Worm (Caenorhabditis elegans) whole organism, midembryonic: ENCODE data around the gene rpn-12.

Experiments used
- T22C8.4 ChIP-seq: fragments of 200-800 bp; sonication (Bioruptor generic); IDR thresholded peaks from 2 replicates; pipeline ENCODE4 v1.3.6; 2022; ENCODE audit warnings: missing genetic modification characterization, missing compliant biosample characterization
- cog-1 ChIP-seq: sonication (generic microtip); optimal IDR thresholded peaks from 2 replicates; lab custom pipeline; 2016; ENCODE audit warnings: missing genetic modification characterization, missing compliant biosample characterization
- flt-1 ChIP-seq: fragments of 200-800 bp; sonication (Bioruptor generic); IDR thresholded peaks from 2 replicates; pipeline ENCODE4 v1.3.6; 2022; ENCODE audit warnings: missing genetic modification characterization, missing compliant biosample characterization

DNA sequence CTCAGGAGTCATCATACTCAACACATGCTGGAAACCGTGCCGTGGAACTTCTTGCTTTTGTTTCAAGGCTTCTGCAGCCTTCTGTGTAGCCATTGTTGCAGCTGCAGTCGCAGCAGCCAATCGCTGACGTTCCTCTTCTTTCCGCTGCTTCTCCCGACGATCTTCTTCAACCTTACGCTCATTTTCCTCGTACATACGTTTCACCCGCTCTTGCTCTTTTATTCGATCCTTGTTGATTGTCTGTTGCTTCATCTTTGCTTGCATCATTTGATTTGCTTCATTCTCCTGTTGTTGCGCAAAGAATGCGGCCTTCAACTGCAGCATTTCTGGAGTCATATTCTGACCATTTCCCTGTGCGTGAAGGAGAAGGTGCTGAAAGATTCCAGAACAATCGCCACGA is 30.3 kb upstream of the rpn-12 start:
- no peak for TF ChIP-seq T22C8.4 (GFP tag; lab: Robert Waterston, UW)
- no peak for TF ChIP-seq flt-1 (GFP tag; lab: Robert Waterston, UW)
- no peak for TF ChIP-seq cog-1
